Worm (Caenorhabditis elegans) whole organism, late embryonic: ENCODE data around the gene aakg-1.
A peak's percentile ranks its signal among the peaks of the same experiment; 100 is the strongest.

ENCODE experiments used
- C08G9.2 ChIP-seq: sonication (generic microtip); optimal IDR thresholded peaks from 2 replicates; lab custom pipeline; 2016; ENCODE audit warnings: mild to moderate bottlenecking, missing genetic modification characterization, moderate library complexity, missing compliant biosample characterization
- C38D4.7 ChIP-seq: fragments of 200-800 bp; sonication (Bioruptor generic); optimal IDR thresholded peaks from 2 replicates; lab custom pipeline; 2018; ENCODE audit warnings: mild to moderate bottlenecking, missing genetic modification characterization, moderate library complexity, missing compliant biosample characterization
- F13H6.1 ChIP-seq: sonication (generic microtip); optimal IDR thresholded peaks from 2 replicates; lab custom pipeline; 2016; ENCODE audit warnings: missing genetic modification characterization, missing compliant biosample characterization
- K09A11.1 ChIP-seq: sonication (generic microtip); optimal IDR thresholded peaks from 2 replicates; lab custom pipeline; 2017; ENCODE audit warnings: antibody characterized with exemption, mild to moderate bottlenecking, missing genetic modification characterization, missing compliant biosample characterization; ENCODE audit not compliant: insufficient read depth
- T23F11.4 ChIP-seq: fragments of 200-800 bp; sonication (Bioruptor generic); optimal IDR thresholded peaks from 2 replicates; lab custom pipeline; 2018; ENCODE audit warnings: mild to moderate bottlenecking, missing genetic modification characterization, missing compliant biosample characterization
- Y22D7AL.16 ChIP-seq: sonication (generic microtip); optimal IDR thresholded peaks from 2 replicates; lab custom pipeline; 2016; ENCODE audit warnings: missing genetic modification characterization, missing compliant biosample characterization
- ama-1 ChIP-seq: fragments of 150-350 bp; optimal IDR thresholded peaks from 2 replicates; lab custom pipeline; 2014
- ceh-14 ChIP-seq: sonication (generic microtip); optimal IDR thresholded peaks from 2 replicates; lab custom pipeline; 2016; ENCODE audit warnings: missing genotype, missing genetic modification characterization, missing compliant biosample characterization
- ceh-18 ChIP-seq: sonication (generic microtip); optimal IDR thresholded peaks from 2 replicates; lab custom pipeline; 2016; ENCODE audit warnings: missing genetic modification characterization, missing compliant biosample characterization
- ceh-19 ChIP-seq: fragments of 200-800 bp; sonication (Bioruptor generic); optimal IDR thresholded peaks from 2 replicates; lab custom pipeline; 2018; ENCODE audit warnings: mild to moderate bottlenecking, missing genetic modification characterization, missing compliant biosample characterization
- ceh-2 ChIP-seq: sonication (generic microtip); optimal IDR thresholded peaks from 2 replicates; lab custom pipeline; 2016; ENCODE audit warnings: missing genotype, missing genetic modification characterization, missing compliant biosample characterization
- ceh-22 ChIP-seq: sonication (generic microtip); optimal IDR thresholded peaks from 2 replicates; lab custom pipeline; 2017; ENCODE audit warnings: missing biosample characterization, missing genetic modification characterization
- ceh-24 ChIP-seq: sonication (generic microtip); optimal IDR thresholded peaks from 2 replicates; lab custom pipeline; 2016; ENCODE audit warnings: mild to moderate bottlenecking, missing genetic modification characterization, missing compliant biosample characterization
- ceh-30 ChIP-seq: fragments of 150-350 bp; optimal IDR thresholded peaks from 2 replicates; lab custom pipeline; 2014; ENCODE audit warnings: missing biosample characterization, missing genetic modification characterization
- ceh-31 ChIP-seq: sonication (generic microtip); optimal IDR thresholded peaks from 2 replicates; lab custom pipeline; 2016; ENCODE audit warnings: missing genetic modification characterization, missing compliant biosample characterization
- ceh-34 ChIP-seq: sonication (generic microtip); optimal IDR thresholded peaks from 2 replicates; lab custom pipeline; 2016; ENCODE audit warnings: mild to moderate bottlenecking, missing genetic modification characterization, missing compliant biosample characterization
- ceh-48 ChIP-seq: sonication (generic microtip); optimal IDR thresholded peaks from 2 replicates; lab custom pipeline; 2016; ENCODE audit warnings: missing genetic modification characterization, inconsistent platforms, missing compliant biosample characterization
- ceh-6 ChIP-seq: fragments of 200-800 bp; sonication (Bioruptor generic); optimal IDR thresholded peaks from 2 replicates; lab custom pipeline; 2018; ENCODE audit warnings: mild to moderate bottlenecking, missing genetic modification characterization, missing compliant biosample characterization
- che-1 ChIP-seq: sonication (generic microtip); optimal IDR thresholded peaks from 2 replicates; lab custom pipeline; 2016; ENCODE audit warnings: mild to moderate bottlenecking, missing genetic modification characterization, missing compliant biosample characterization
- dve-1 ChIP-seq: sonication (generic microtip); optimal IDR thresholded peaks from 2 replicates; lab custom pipeline; 2017; ENCODE audit warnings: antibody characterized with exemption, mild to moderate bottlenecking, missing genetic modification characterization, missing compliant biosample characterization
- elt-2 ChIP-seq: sonication (generic microtip); optimal IDR thresholded peaks from 2 replicates; lab custom pipeline; 2016; ENCODE audit warnings: missing genetic modification reagents, missing genetic modification characterization, missing compliant biosample characterization
- ets-4 ChIP-seq: sonication (generic microtip); optimal IDR thresholded peaks from 2 replicates; lab custom pipeline; 2016; ENCODE audit warnings: missing genetic modification characterization, missing compliant biosample characterization
- eyg-1 ChIP-seq: sonication (generic microtip); optimal IDR thresholded peaks from 2 replicates; lab custom pipeline; 2016; ENCODE audit warnings: missing genotype, missing genetic modification characterization, missing compliant biosample characterization
- fkh-10 ChIP-seq: fragments of 150-350 bp; optimal IDR thresholded peaks from 2 replicates; lab custom pipeline; 2014; ENCODE audit warnings: missing biosample characterization, missing genetic modification reagents, missing genetic modification characterization
- hlh-15 ChIP-seq: sonication (generic microtip); optimal IDR thresholded peaks from 2 replicates; lab custom pipeline; 2016; ENCODE audit warnings: missing genetic modification characterization, missing compliant biosample characterization
- hlh-30 ChIP-seq: sonication (generic microtip); optimal IDR thresholded peaks from 2 replicates; lab custom pipeline; 2017; ENCODE audit warnings: antibody characterized with exemption, missing genetic modification characterization, missing compliant biosample characterization; ENCODE audit not compliant: insufficient read depth
- hlh-8 ChIP-seq: sonication (generic microtip); optimal IDR thresholded peaks from 2 replicates; lab custom pipeline; 2016; ENCODE audit warnings: missing genotype, missing genetic modification characterization, missing compliant biosample characterization
- lim-6 ChIP-seq: sonication (generic microtip); optimal IDR thresholded peaks from 2 replicates; lab custom pipeline; 2016; ENCODE audit warnings: missing genetic modification characterization, missing compliant biosample characterization
- madf-2 ChIP-seq: sonication (generic microtip); optimal IDR thresholded peaks from 2 replicates; lab custom pipeline; 2017; ENCODE audit warnings: missing genetic modification characterization, missing compliant biosample characterization
- nfya-1 ChIP-seq: sonication (generic microtip); optimal IDR thresholded peaks from 2 replicates; lab custom pipeline; 2017; ENCODE audit warnings: missing genetic modification characterization, mild to moderate bottlenecking, missing compliant biosample characterization, antibody characterized with exemption, moderate library complexity
- odd-2 ChIP-seq: sonication (generic microtip); optimal IDR thresholded peaks from 2 replicates; lab custom pipeline; 2017; ENCODE audit warnings: antibody characterized with exemption, mild to moderate bottlenecking, missing genetic modification characterization, missing compliant biosample characterization
- pag-3 ChIP-seq: sonication (generic microtip); optimal IDR thresholded peaks from 2 replicates; lab custom pipeline; 2016; ENCODE audit warnings: missing compliant biosample characterization, missing genetic modification characterization, borderline replicate concordance
- pat-9 ChIP-seq: fragments of 200-800 bp; sonication (Bioruptor generic); optimal IDR thresholded peaks from 2 replicates; lab custom pipeline; 2018; ENCODE audit warnings: mild to moderate bottlenecking, missing genetic modification characterization, moderate library complexity, missing compliant biosample characterization
- pha-2 ChIP-seq: sonication (generic microtip); optimal IDR thresholded peaks from 2 replicates; lab custom pipeline; 2017; ENCODE audit warnings: mild to moderate bottlenecking, missing genetic modification characterization, missing compliant biosample characterization
- pros-1 ChIP-seq: fragments of 150-350 bp; optimal IDR thresholded peaks from 2 replicates; lab custom pipeline; 2014; ENCODE audit warnings: missing biosample characterization, missing genetic modification reagents, missing genetic modification characterization
- ref-2 ChIP-seq: sonication (generic microtip); optimal IDR thresholded peaks from 2 replicates; lab custom pipeline; 2016; ENCODE audit warnings: missing genetic modification characterization, missing compliant biosample characterization
- rnt-1 ChIP-seq: sonication (generic microtip); optimal IDR thresholded peaks from 2 replicates; lab custom pipeline; 2016; ENCODE audit warnings: missing genetic modification characterization, missing compliant biosample characterization
- sdc-2 ChIP-seq: sonication (generic microtip); optimal IDR thresholded peaks from 2 replicates; lab custom pipeline; 2016; ENCODE audit warnings: missing genotype, missing genetic modification characterization, missing compliant biosample characterization
- sox-2 ChIP-seq: fragments of 200-800 bp; sonication (Bioruptor generic); IDR thresholded peaks from 2 replicates; pipeline ENCODE4 v1.3.6; 2022; ENCODE audit warnings: missing genetic modification reagents, missing genetic modification characterization, missing compliant biosample characterization
- syd-9 ChIP-seq: sonication (generic microtip); optimal IDR thresholded peaks from 2 replicates; lab custom pipeline; 2016; ENCODE audit warnings: mild to moderate bottlenecking, missing genetic modification characterization, moderate library complexity, missing compliant biosample characterization
- tbx-2 ChIP-seq: sonication (generic microtip); optimal IDR thresholded peaks from 2 replicates; lab custom pipeline; 2016; ENCODE audit warnings: missing genetic modification characterization, missing compliant biosample characterization
- unc-42 ChIP-seq: sonication (generic microtip); optimal IDR thresholded peaks from 2 replicates; lab custom pipeline; 2016; ENCODE audit warnings: missing genotype, missing genetic modification characterization, missing compliant biosample characterization
- unc-55 ChIP-seq: sonication (generic microtip); optimal IDR thresholded peaks from 2 replicates; lab custom pipeline; 2017; ENCODE audit warnings: missing biosample characterization, missing genetic modification reagents, missing genetic modification characterization
- unc-86 ChIP-seq: sonication (generic microtip); optimal IDR thresholded peaks from 2 replicates; lab custom pipeline; 2016; ENCODE audit warnings: missing genetic modification characterization, missing compliant biosample characterization
- ztf-16 ChIP-seq: sonication (generic microtip); optimal IDR thresholded peaks from 2 replicates; lab custom pipeline; 2017; ENCODE audit warnings: missing genetic modification characterization, missing compliant biosample characterization

Gene aakg-1

ce11 chrIII:12608220-12608958 lies 33.2 kb upstream of the aakg-1 start, which contains the start of gene epc-1:
Gene epc-1 (minus strand): TSS chrIII:12608586.
- TF ChIP-seq lim-6 (tag; lab: Kevin White, UChicago) (no peak), unc-55 (GFP tag; lab: Kevin White, UChicago) (peak; percentile 93), ceh-22 (tag; lab: Kevin White, UChicago) (no peak), che-1 (tag; lab: Kevin White, UChicago) (peak; percentile 60), ztf-16 (no peak), C38D4.7 (GFP tag; lab: Kevin White, UChicago) (peak; percentile 27), ceh-24 (tag; lab: Kevin White, UChicago) (no peak), Y22D7AL.16 (tag; lab: Kevin White, UChicago) (no peak), C08G9.2 (tag; lab: Kevin White, UChicago) (peak; percentile 20), dve-1 (tag; lab: Kevin White, UChicago) (peak; percentile 14), ceh-18 (tag; lab: Kevin White, UChicago) (peak; percentile 81), hlh-30 (tag; lab: Kevin White, UChicago) (peak; percentile 95), rnt-1 (tag; lab: Kevin White, UChicago) (peak; percentile 42), ref-2 (tag; lab: Kevin White, UChicago) (peak; percentile 90), fkh-10 (GFP tag; lab: Kevin White, UChicago) (peak; percentile 37), T23F11.4 (GFP tag; lab: Kevin White, UChicago) (peak; percentile 40), nfya-1 (tag; lab: Kevin White, UChicago) (peak; percentile 96), ceh-14 (tag; lab: Kevin White, UChicago) (peak; percentile 63), ama-1 (lab: Kevin White, UChicago) (peak; percentile 70), hlh-15 (no peak), ceh-6 (GFP tag; lab: Kevin White, UChicago) (peak; percentile 49), ceh-34 (tag; lab: Kevin White, UChicago) (peak; percentile 84), hlh-8 (peak; percentile 8), ets-4 (tag; lab: Kevin White, UChicago) (peak; percentile 62), unc-86 (tag; lab: Kevin White, UChicago) (peak; percentile 14), unc-42 (tag; lab: Kevin White, UChicago) (peak; percentile 64), pat-9 (tag; lab: Kevin White, UChicago) (no peak), eyg-1 (peak; percentile 15), pha-2 (peak; percentile 10), elt-2 (peak; percentile 45), syd-9 (tag; lab: Kevin White, UChicago) (peak; percentile 12), ceh-31 (peak; percentile 81), sox-2 (GFP tag; lab: Robert Waterston, UW) (no peak; the same call in 1 of the 2 replicates), odd-2 (tag; lab: Kevin White, UChicago) (no peak), pag-3 (tag; lab: Kevin White, UChicago) (no peak), sdc-2 (tag; lab: Kevin White, UChicago) (peak; percentile 45), pros-1 (peak; percentile 47), ceh-30 (no peak), ceh-19 (GFP tag; lab: Kevin White, UChicago) (no peak), ceh-48 (peak; percentile 32), K09A11.1 (tag; lab: Kevin White, UChicago) (peak; percentile 10), madf-2 (tag; lab: Kevin White, UChicago) (peak; percentile 37), tbx-2 (tag; lab: Kevin White, UChicago) (peak; percentile 82), ceh-2 (peak; percentile 33), F13H6.1 (tag; lab: Kevin White, UChicago) (peak; percentile 44)
